Worm (Caenorhabditis elegans) whole organism, young adult: ENCODE measurements around the gene Y43F8C.5.

Source experiments
- B0261.1 ChIP-seq: sonication (generic microtip); optimal IDR thresholded peaks from 2 replicates; lab custom pipeline; 2016; ENCODE audit warnings: mild to moderate bottlenecking, missing genetic modification characterization, moderate library complexity, missing compliant biosample characterization
- C17E4.6 ChIP-seq: fragments of 200-800 bp; sonication (Bioruptor generic); IDR thresholded peaks from 2 replicates; pipeline ENCODE4 v1.3.6; 2022; ENCODE audit warnings: missing genetic modification reagents, missing genetic modification characterization, missing compliant biosample characterization
- D2030.7 ChIP-seq: fragments of 200-800 bp; sonication (Bioruptor generic); IDR thresholded peaks from 2 replicates; pipeline ENCODE4 v1.3.6; 2022; ENCODE audit warnings: missing genetic modification reagents, missing genetic modification characterization, missing compliant biosample characterization
- F10E7.11 ChIP-seq: sonication (generic microtip); optimal IDR thresholded peaks from 2 replicates; lab custom pipeline; 2017; ENCODE audit warnings: mild to moderate bottlenecking, missing genetic modification characterization, moderate library complexity, missing compliant biosample characterization
- F22D6.2 ChIP-seq: sonication (generic microtip); optimal IDR thresholded peaks from 2 replicates; lab custom pipeline; 2016; ENCODE audit warnings: mild to moderate bottlenecking, missing genetic modification characterization, missing compliant biosample characterization
- F39B2.1 ChIP-seq: fragments of 200-800 bp; sonication (Bioruptor generic); IDR thresholded peaks from 2 replicates; pipeline ENCODE4 v1.3.6; 2022; ENCODE audit warnings: missing genetic modification reagents, missing genetic modification characterization, missing compliant biosample characterization
- F49E8.2 ChIP-seq: sonication (generic microtip); optimal IDR thresholded peaks from 3 replicates; lab custom pipeline; 2017; ENCODE audit warnings: missing genetic modification characterization, mild to moderate bottlenecking, missing compliant biosample characterization, antibody characterized with exemption, moderate library complexity; ENCODE audit not compliant: insufficient read depth
- F57C9.4 ChIP-seq: sonication (generic microtip); optimal IDR thresholded peaks from 2 replicates; lab custom pipeline; 2017; ENCODE audit warnings: mild to moderate bottlenecking, missing genetic modification characterization, missing compliant biosample characterization
- K12H6.12 ChIP-seq: fragments of 200-800 bp; sonication (Bioruptor generic); optimal IDR thresholded peaks from 2 replicates; lab custom pipeline; 2018; ENCODE audit warnings: mild to moderate bottlenecking, missing genetic modification characterization, missing compliant biosample characterization
- T26A5.8 ChIP-seq: sonication (generic microtip); optimal IDR thresholded peaks from 2 replicates; lab custom pipeline; 2016; ENCODE audit warnings: missing genetic modification characterization, missing compliant biosample characterization
- Y95B8A.8 ChIP-seq: fragments of 200-800 bp; sonication (Bioruptor generic); IDR thresholded peaks from 2 replicates; pipeline ENCODE4 v1.3.6; 2022; ENCODE audit warnings: missing genetic modification reagents, missing genetic modification characterization, missing compliant biosample characterization
- ZK185.1 ChIP-seq: sonication (generic microtip); optimal IDR thresholded peaks from 2 replicates; lab custom pipeline; 2016; ENCODE audit warnings: mild to moderate bottlenecking, missing genetic modification characterization, missing compliant biosample characterization; ENCODE audit not compliant: poor library complexity, severe bottlenecking
- athp-1 ChIP-seq: sonication (generic microtip); optimal IDR thresholded peaks from 2 replicates; lab custom pipeline; 2017; ENCODE audit warnings: mild to moderate bottlenecking, missing genetic modification characterization, missing compliant biosample characterization
- attf-6 ChIP-seq: fragments of 200-800 bp; sonication (Bioruptor generic); IDR thresholded peaks from 2 replicates; pipeline ENCODE4 v1.3.6; 2022; ENCODE audit warnings: missing genetic modification reagents, missing genetic modification characterization, missing compliant biosample characterization
- cebp-1 ChIP-seq, 2 experiments: fragments of 200-800 bp in 1 of 2; sonication (Bioruptor generic) in 1 of 2; sonication (generic microtip) in 1 of 2; IDR thresholded peaks in 1 of 2; optimal IDR thresholded peaks in 1 of 2; 2 replicates each; pipeline versions ENCODE4 v1.3.6 to Lab custom; 2017 to 2022; ENCODE audit warnings: missing compliant biosample characterization in 2 of 2, missing genetic modification characterization in 2 of 2, mild to moderate bottlenecking in 1 of 2, missing genetic modification reagents in 1 of 2, moderate library complexity in 1 of 2
- cebp-2 ChIP-seq: fragments of 200-800 bp; sonication (Bioruptor generic); IDR thresholded peaks from 2 replicates; pipeline ENCODE4 v1.3.6; 2022; ENCODE audit warnings: missing genetic modification characterization, missing compliant biosample characterization
- ceh-79 ChIP-seq: sonication (generic microtip); optimal IDR thresholded peaks from 2 replicates; lab custom pipeline; 2017; ENCODE audit warnings: mild to moderate bottlenecking, missing genetic modification characterization, missing compliant biosample characterization
- dpff-1 ChIP-seq: sonication (generic microtip); optimal IDR thresholded peaks from 2 replicates; lab custom pipeline; 2017; ENCODE audit warnings: mild to moderate bottlenecking, missing genetic modification characterization, missing compliant biosample characterization
- egl-18 ChIP-seq: fragments of 200-800 bp; sonication (Bioruptor generic); IDR thresholded peaks from 2 replicates; pipeline ENCODE4 v1.3.6; 2022; ENCODE audit warnings: missing genetic modification reagents, missing genetic modification characterization, missing compliant biosample characterization
- egrh-3 ChIP-seq: fragments of 200-800 bp; sonication (Bioruptor generic); IDR thresholded peaks from 2 replicates; pipeline ENCODE4 v1.3.6; 2022; ENCODE audit warnings: missing genetic modification reagents, missing genetic modification characterization, missing compliant biosample characterization
- ekl-4 ChIP-seq: fragments of 200-800 bp; sonication (Bioruptor generic); IDR thresholded peaks from 2 replicates; pipeline ENCODE4 v1.3.6; 2022; ENCODE audit warnings: missing genetic modification reagents, missing genetic modification characterization, missing compliant biosample characterization
- ets-4 ChIP-seq: fragments of 200-800 bp; sonication (Bioruptor generic); optimal IDR thresholded peaks from 2 replicates; lab custom pipeline; 2018; ENCODE audit warnings: mild to moderate bottlenecking, missing genetic modification characterization, missing compliant biosample characterization
- hmg-1.2 ChIP-seq: fragments of 200-800 bp; sonication (Bioruptor generic); IDR thresholded peaks from 2 replicates; pipeline ENCODE4 v1.3.6; 2022; ENCODE audit warnings: missing genetic modification reagents, missing genetic modification characterization, missing compliant biosample characterization
- hrde-1 ChIP-seq: sonication (generic microtip); optimal IDR thresholded peaks from 2 replicates; lab custom pipeline; 2016; ENCODE audit warnings: missing genetic modification characterization, mild to moderate bottlenecking, missing compliant biosample characterization, moderate library complexity, missing genotype, missing genetic modification reagents, borderline replicate concordance
- lin-35 ChIP-seq, 3 experiments: fragments of 150-350 bp in 2 of 3; sonication (generic microtip) in 1 of 3; optimal IDR thresholded peaks; 2 replicates each; lab custom pipeline; 2014 to 2018; ENCODE audit warnings: missing biosample characterization in 3 of 3, missing genetic modification characterization in 3 of 3, missing genetic modification reagents in 3 of 3
- lin-54 ChIP-seq: fragments of 200-800 bp; sonication (Bioruptor generic); optimal IDR thresholded peaks from 2 replicates; lab custom pipeline; 2018; ENCODE audit warnings: mild to moderate bottlenecking, missing genetic modification characterization, missing compliant biosample characterization
- madf-10 ChIP-seq: sonication (generic microtip); optimal IDR thresholded peaks from 2 replicates; lab custom pipeline; 2016; ENCODE audit warnings: mild to moderate bottlenecking, missing genetic modification characterization, missing compliant biosample characterization
- nfyb-1 ChIP-seq: fragments of 200-800 bp; sonication (Bioruptor generic); IDR thresholded peaks from 2 replicates; pipeline ENCODE4 v1.3.6; 2022; ENCODE audit warnings: missing genetic modification reagents, missing genetic modification characterization, missing compliant biosample characterization
- nhr-80 ChIP-seq: sonication (generic microtip); optimal IDR thresholded peaks from 2 replicates; lab custom pipeline; 2016; ENCODE audit warnings: missing genetic modification characterization, missing compliant biosample characterization
- nhr-90 ChIP-seq: sonication (generic microtip); optimal IDR thresholded peaks from 2 replicates; lab custom pipeline; 2016; ENCODE audit warnings: missing genotype, mild to moderate bottlenecking, missing genetic modification characterization, missing compliant biosample characterization
- rpc-1 ChIP-seq, 2 experiments: fragments of 150-350 bp in 1 of 2; sonication (generic microtip) in 1 of 2; optimal IDR thresholded peaks; 2 replicates each; lab custom pipeline; 2014 to 2018; ENCODE audit warnings: missing biosample characterization in 1 of 2, missing genetic modification characterization in 1 of 2, missing genetic modification reagents in 1 of 2, missing genotype in 1 of 2
- snpc-1.3 ChIP-seq: sonication (generic microtip); optimal IDR thresholded peaks from 2 replicates; lab custom pipeline; 2017; ENCODE audit warnings: missing genetic modification characterization, mild to moderate bottlenecking, missing compliant biosample characterization, antibody characterized with exemption, moderate library complexity, missing genotype, missing genetic modification reagents; ENCODE audit not compliant: insufficient read depth
- tbp1 ChIP-seq: fragments of 200-800 bp; sonication (Bioruptor generic); optimal IDR thresholded peaks from 2 replicates; lab custom pipeline; 2018; ENCODE audit warnings: mild to moderate bottlenecking, missing genetic modification characterization, missing compliant biosample characterization
- tbx-9 ChIP-seq: sonication (generic microtip); optimal IDR thresholded peaks from 2 replicates; lab custom pipeline; 2016; ENCODE audit warnings: borderline replicate concordance, missing genetic modification characterization, inconsistent platforms, missing compliant biosample characterization
- unc-62 ChIP-seq: fragments of 150-350 bp; optimal IDR thresholded peaks from 2 replicates; lab custom pipeline; 2014; ENCODE audit warnings: missing biosample characterization, missing genetic modification reagents, missing genetic modification characterization
- zfh-2 ChIP-seq: fragments of 200-800 bp; sonication (Bioruptor generic); conservative IDR thresholded peaks from 2 replicates; pipeline ENCODE4 v1.3.6; 2022; ENCODE audit warnings: missing genetic modification reagents, missing genetic modification characterization, missing compliant biosample characterization
- ztf-28 ChIP-seq: fragments of 200-800 bp; sonication (Bioruptor generic); IDR thresholded peaks from 2 replicates; pipeline ENCODE4 v1.3.6; 2022; ENCODE audit warnings: missing genetic modification reagents, missing genetic modification characterization, missing compliant biosample characterization
- ztf-6 ChIP-seq: fragments of 200-800 bp; sonication (Bioruptor generic); IDR thresholded peaks from 2 replicates; pipeline ENCODE4 v1.3.6; 2022; ENCODE audit warnings: missing genetic modification reagents, missing genetic modification characterization, missing compliant biosample characterization

Gene Y43F8C.5

DNA sequence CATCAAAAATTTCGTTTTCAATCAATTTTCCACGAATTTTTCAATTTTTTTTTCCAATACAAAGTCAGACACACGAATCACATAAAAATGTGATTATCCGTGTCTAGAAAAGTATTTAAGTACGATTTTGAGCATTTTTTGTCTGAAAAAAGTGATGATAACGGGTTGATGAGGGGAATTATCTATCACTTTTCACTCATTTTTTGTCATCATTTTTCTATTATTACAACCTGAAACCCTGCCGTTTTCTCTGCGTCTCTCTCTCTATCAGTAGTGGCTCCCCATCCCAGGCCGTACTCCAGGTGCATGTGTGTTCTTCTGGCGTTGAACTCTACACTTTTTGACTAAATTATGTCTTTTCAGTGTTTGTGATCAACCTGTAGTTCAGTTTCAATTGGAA is 39.9 kb upstream of the Y43F8C.5 start:
- TF ChIP-seq F39B2.1 (GFP tag; lab: Robert Waterston, UW), result no peak
- TF ChIP-seq cebp-1 (GFP tag; IDR thresholded peaks at IDR 0.05; lab: Robert Waterston, UW), result no peak
- TF ChIP-seq cebp-1 (tag; optimal IDR thresholded peaks at IDR 0.05; lab: Kevin White, UChicago), result peak; percentile 83
- no peak for TF ChIP-seq athp-1
- no peak for TF ChIP-seq cebp-2 (GFP tag; lab: Robert Waterston, UW)
- peak; percentile 86 for TF ChIP-seq nhr-80 (tag; lab: Kevin White, UChicago)

DNA sequence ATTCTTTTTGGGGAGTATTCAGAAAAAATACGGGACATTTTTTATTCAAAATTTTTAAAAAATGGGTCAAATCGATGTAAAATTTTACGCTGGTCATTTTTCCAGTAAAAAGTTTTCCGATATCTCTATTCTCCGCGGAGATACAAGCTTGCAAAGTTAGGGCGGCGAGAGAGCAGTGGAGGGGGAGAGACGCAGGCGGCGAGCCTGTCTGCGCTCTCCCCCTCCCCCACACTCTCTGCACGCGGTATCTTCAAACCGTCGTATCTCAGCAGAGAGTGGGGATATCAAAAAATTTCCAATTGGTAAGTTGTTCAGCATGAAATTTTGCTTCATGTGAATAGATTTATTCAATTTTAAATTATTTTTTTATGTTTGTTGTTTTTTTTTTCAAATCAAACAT is 39.4 kb upstream of the Y43F8C.5 start:
- no peak for TF ChIP-seq ztf-28
- TF ChIP-seq B0261.1 (tag; lab: Kevin White, UChicago), result no peak
- peak; percentile 82 for TF ChIP-seq hmg-1.2 (GFP tag; lab: Robert Waterston, UW)
- TF ChIP-seq zfh-2 (GFP tag; lab: Robert Waterston, UW), result peak; percentile 58; the same call in 1 of the 2 replicates

DNA sequence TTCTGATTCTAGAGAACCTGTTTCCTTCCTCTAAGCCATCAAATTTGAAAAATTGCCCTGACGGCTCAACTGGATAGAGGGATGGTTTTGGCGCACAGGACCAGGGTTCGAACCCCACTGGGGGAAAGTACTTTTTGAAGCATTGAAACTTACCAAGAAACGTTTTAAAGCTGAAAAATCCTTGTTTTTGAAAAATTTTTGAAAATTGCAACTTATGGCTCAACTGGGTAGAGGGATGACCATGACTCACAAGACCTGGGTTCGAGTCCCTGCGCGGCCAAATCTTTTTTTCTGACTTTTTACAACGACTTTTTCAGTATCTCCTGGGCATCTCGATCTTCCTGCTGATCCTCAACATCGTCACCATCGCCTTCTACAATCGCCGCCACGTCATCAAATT is 38.4 kb upstream of the Y43F8C.5 start:
- TF ChIP-seq tbp1 (peak; percentile 76), rpc-1 (optimal IDR thresholded peaks at IDR 0.05; lab: Kevin White, UChicago) (peak; percentile 7), rpc-1 (tag; optimal IDR thresholded peaks at IDR 0.05; lab: Kevin White, UChicago) (peak; percentile 64), B0261.1 (tag; lab: Kevin White, UChicago) (peak; percentile 40), attf-6 (GFP tag; lab: Robert Waterston, UW) (no peak)

DNA sequence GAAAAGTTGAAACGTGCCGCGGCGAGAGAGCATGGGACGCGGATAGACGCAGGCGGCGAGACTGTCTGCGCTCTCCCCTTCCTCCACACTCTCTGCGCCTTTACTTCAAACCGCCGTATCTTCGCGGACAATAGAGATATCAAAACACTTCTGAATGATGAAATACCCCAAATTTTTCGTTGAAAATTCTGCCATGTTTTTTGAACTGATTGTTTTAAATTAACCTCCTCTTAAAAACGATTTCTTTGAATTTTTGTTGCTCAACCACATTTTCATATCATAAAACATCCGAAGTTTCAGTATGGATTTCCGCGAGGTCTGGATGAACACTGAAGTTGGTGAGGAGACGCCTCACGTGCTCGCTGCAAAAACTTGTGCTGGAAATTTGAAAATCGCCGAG is 37.5 kb upstream of the Y43F8C.5 start, which contains the start of gene Y43F8C.11:
Gene Y43F8C.11 (plus strand): TSS at position 301 of the 400 bp plus-strand sequence.
- TF ChIP-seq hmg-1.2 (GFP tag; lab: Robert Waterston, UW) (peak; percentile 29), cebp-2 (GFP tag; lab: Robert Waterston, UW) (no peak), snpc-1.3 (tag; lab: Kevin White, UChicago) (no peak), ceh-79 (tag; lab: Kevin White, UChicago) (no peak), K12H6.12 (no peak), zfh-2 (GFP tag; lab: Robert Waterston, UW) (0 out of 2 replicates have a peak, but pooled peaks have one; percentile 26), ekl-4 (no peak)

DNA sequence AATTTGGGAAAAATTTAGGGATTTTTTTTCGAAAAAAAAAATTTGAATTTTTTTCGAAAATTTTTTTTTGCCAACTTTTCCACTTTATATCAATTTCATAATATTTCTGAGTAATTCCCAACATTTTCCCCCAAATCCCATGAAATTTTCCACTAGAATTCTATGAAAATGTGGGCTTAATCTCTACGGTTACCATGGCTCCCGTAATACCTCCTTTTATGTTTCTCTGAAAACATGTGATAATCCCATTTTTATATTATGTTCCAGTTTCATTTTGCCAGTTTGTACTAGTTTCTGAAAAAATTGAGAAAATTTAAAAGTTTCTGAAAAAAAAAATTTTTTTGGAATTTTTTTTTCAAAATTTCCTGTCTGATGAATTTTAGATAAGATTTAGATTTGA is 35.8 kb upstream of the Y43F8C.5 start:
- TF ChIP-seq dpff-1 (tag; lab: Kevin White, UChicago) (no peak), madf-10 (tag; lab: Kevin White, UChicago) (no peak), ztf-6 (GFP tag; lab: Robert Waterston, UW) (no peak), cebp-1 (GFP tag; IDR thresholded peaks at IDR 0.05; lab: Robert Waterston, UW) (no peak), cebp-1 (tag; optimal IDR thresholded peaks at IDR 0.05; lab: Kevin White, UChicago) (no peak), hrde-1 (tag; lab: Kevin White, UChicago) (no peak), T26A5.8 (tag; lab: Kevin White, UChicago) (no peak), tbx-9 (tag; lab: Kevin White, UChicago) (no peak), lin-35 (GFP tag; optimal IDR thresholded peaks at IDR 0.05; lab: Kevin White, UChicago) (no peak), D2030.7 (no peak), Y95B8A.8 (no peak), C17E4.6 (no peak), F22D6.2 (tag; lab: Kevin White, UChicago) (no peak), ets-4 (GFP tag; lab: Kevin White, UChicago) (no peak)

DNA sequence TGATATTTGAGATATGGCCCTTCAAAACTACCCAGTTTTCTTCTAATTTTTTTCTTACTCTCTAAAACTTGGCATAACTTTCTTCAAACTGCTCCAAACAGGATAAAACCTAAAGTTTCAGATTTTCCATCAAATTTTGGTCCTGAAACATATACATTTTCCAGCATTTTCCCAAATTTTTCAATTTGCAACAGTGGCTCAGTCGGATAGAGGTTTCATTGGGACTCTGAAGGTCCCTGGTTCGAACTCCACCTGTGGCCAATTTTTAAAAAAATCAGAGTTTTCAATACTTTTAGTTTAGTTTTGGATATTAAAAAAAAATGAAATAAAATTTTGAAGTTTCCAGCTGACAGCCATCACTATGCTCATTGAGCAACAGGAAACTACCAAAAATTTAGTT is 35.3 kb upstream of the Y43F8C.5 start:
- TF ChIP-seq F57C9.4 (tag; lab: Kevin White, UChicago) (no peak), F10E7.11 (tag; lab: Kevin White, UChicago) (no peak), ZK185.1 (tag; lab: Kevin White, UChicago) (no peak), tbp1 (peak; percentile 74), lin-54 (GFP tag; lab: Kevin White, UChicago) (no peak), unc-62 (GFP tag; lab: Kevin White, UChicago) (no peak), nhr-90 (tag; lab: Kevin White, UChicago) (no peak), nfyb-1 (GFP tag; lab: Robert Waterston, UW) (no peak), F49E8.2 (tag; lab: Kevin White, UChicago) (no peak), egrh-3 (GFP tag; lab: Robert Waterston, UW) (no peak), B0261.1 (tag; lab: Kevin White, UChicago) (peak; percentile 35), egl-18 (GFP tag; lab: Robert Waterston, UW) (no peak), rpc-1 (optimal IDR thresholded peaks at IDR 0.05; lab: Kevin White, UChicago) (peak; percentile 29), rpc-1 (tag; optimal IDR thresholded peaks at IDR 0.05; lab: Kevin White, UChicago) (peak; percentile 66), F22D6.2 (tag; lab: Kevin White, UChicago) (no peak)
